Worm (Caenorhabditis elegans): Measurements from ENCODE around the gene acs-4.

Gene acs-4

DNA sequence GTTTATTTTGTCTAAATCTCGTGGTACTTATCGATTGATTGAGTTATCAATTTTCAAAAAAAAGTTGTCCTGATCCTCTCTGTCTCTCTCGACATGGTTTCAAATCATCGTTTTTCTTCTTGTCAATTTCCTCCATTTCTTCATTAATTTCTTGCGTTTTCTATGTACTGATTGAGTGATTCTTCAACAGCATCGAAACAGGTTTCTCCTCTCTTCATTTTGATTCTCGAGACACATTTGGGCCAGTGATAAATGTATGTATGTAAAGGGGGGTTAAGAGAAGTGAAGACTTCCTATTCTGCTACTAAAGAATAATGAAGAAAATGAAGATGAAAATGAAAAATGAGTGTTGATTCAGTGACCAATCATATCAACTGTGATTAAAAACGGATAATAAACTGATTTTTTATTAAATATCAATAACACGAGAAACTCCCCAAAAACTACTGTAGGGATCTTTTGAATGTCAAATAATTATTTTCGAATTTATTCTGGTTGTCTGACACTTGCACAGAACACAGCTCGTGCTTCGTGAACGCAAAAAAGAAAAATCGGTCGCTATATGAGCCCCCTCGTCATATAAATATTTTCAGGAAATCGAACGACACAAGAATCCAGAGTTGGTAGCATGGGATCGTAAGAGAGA is 35.6 kb downstream of the acs-4 start:
- TF ChIP-seq ceh-28 (tag; optimal IDR thresholded peaks at IDR 0.05) (peak; percentile 49), fos-1 (tag; optimal IDR thresholded peaks at IDR 0.05) (no peak), fkh-2 (tag; optimal IDR thresholded peaks at IDR 0.05) (no peak), lin-39 (tag; optimal IDR thresholded peaks at IDR 0.05) (no peak), nhr-23 (tag; optimal IDR thresholded peaks at IDR 0.05) (peak; percentile 68), elt-3 (tag; optimal IDR thresholded peaks at IDR 0.05) (peak in 1 of 3 experiments; percentile 44), nhr-25 (tag; optimal IDR thresholded peaks at IDR 0.05) (peak; percentile 58), lsy-12 (tag; optimal IDR thresholded peaks at IDR 0.05) (peak; percentile 5)

DNA sequence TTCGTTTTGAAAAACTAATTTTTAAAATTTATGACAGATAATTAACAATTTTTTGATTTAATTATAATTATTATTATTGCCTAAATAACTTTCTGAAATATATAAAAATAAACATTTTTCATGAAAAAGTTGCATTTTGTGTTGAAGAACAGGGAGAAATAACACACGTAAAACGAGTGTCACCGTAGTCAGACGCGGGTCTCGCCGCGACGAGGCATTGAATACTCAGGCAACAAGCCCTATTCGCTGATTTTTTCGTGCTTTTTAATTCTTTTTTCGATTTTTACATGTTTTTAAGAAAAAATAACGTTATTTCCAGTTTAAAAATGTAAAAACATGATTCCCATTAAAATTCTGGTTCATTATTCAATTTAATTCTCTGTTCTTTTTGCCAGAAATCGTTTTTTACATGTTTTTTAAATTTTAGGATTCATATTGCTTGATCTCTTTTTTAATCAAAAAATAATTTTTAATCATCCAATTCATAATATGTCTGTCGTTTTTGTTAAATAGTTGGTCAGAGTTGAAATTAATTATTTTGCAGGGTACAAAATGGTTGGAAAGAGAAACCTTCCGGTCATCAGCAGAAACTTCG is 40.4 kb downstream of the acs-4 start, which contains the start of gene rpl-6:
Gene rpl-6 (plus strand): TSS at position 545 of the 595 bp plus-strand sequence.
- TF ChIP-seq ztf-4 (tag; optimal IDR thresholded peaks at IDR 0.05) (peak; percentile 13), mml-1 (tag; optimal IDR thresholded peaks at IDR 0.05) (no peak), unc-39 (tag; optimal IDR thresholded peaks at IDR 0.05) (no peak), tbx-2 (tag; optimal IDR thresholded peaks at IDR 0.05) (peak; percentile 37), ceh-28 (tag; optimal IDR thresholded peaks at IDR 0.05) (peak; percentile 60), mdl-1 (tag; optimal IDR thresholded peaks at IDR 0.05) (no peak), aly-2 (tag; optimal IDR thresholded peaks at IDR 0.05) (no peak), lin-15B (tag; optimal IDR thresholded peaks at IDR 0.05) (peak; percentile 93), skn-1 (tag; optimal IDR thresholded peaks at IDR 0.05) (peak; percentile 77), pha-4 (tag; optimal IDR thresholded peaks at IDR 0.05) (peak; percentile 98), nhr-25 (tag; optimal IDR thresholded peaks at IDR 0.05) (peak; percentile 88), ama-1 (optimal IDR thresholded peaks at IDR 0.05) (peak; percentile 59), nhr-43 (tag; optimal IDR thresholded peaks at IDR 0.05; ENCODE audit: poor library complexity, severe bottlenecking) (peak; percentile 79), lin-39 (tag; optimal IDR thresholded peaks at IDR 0.05) (peak; percentile 73), fkh-2 (tag; optimal IDR thresholded peaks at IDR 0.05) (no peak), hmg-11 (tag; optimal IDR thresholded peaks at IDR 0.05) (peak; percentile 81), nhr-23 (tag; optimal IDR thresholded peaks at IDR 0.05) (peak; percentile 98), zag-1 (tag; optimal IDR thresholded peaks at IDR 0.05) (no peak), unc-62 (GFP tag; optimal IDR thresholded peaks at IDR 0.05) (no peak), egl-27 (tag; optimal IDR thresholded peaks at IDR 0.05) (peak; percentile 72), jun-1 (tag; optimal IDR thresholded peaks at IDR 0.05) (peak; percentile 35), eor-1 (tag; optimal IDR thresholded peaks at IDR 0.05) (no peak), sea-2 (GFP tag; optimal IDR thresholded peaks at IDR 0.05) (no peak), snpc-4 (tag; optimal IDR thresholded peaks at IDR 0.05) (peak; percentile 48), ZK546.5 (tag; optimal IDR thresholded peaks at IDR 0.05) (peak; percentile 22), lsy-12 (tag; optimal IDR thresholded peaks at IDR 0.05) (peak; percentile 90), R02D3.7 (tag; optimal IDR thresholded peaks at IDR 0.05) (peak; percentile 84), nfya-1 (tag; optimal IDR thresholded peaks at IDR 0.05; ENCODE audit: insufficient read depth) (peak; percentile 98), egl-5 (tag; optimal IDR thresholded peaks at IDR 0.05) (peak; percentile 66), daf-12 (tag; optimal IDR thresholded peaks at IDR 0.05) (no peak), fos-1 (tag; optimal IDR thresholded peaks at IDR 0.05) (no peak), nhr-12 (tag; optimal IDR thresholded peaks at IDR 0.05) (no peak), nhr-237 (tag; optimal IDR thresholded peaks at IDR 0.05) (no peak), ceh-82 (tag; optimal IDR thresholded peaks at IDR 0.05) (no peak), ceh-9 (tag; optimal IDR thresholded peaks at IDR 0.05) (no peak), nhr-76 (tag; optimal IDR thresholded peaks at IDR 0.05) (peak; percentile 1), pqm-1 (tag; optimal IDR thresholded peaks at IDR 0.05) (peak; percentile 67), nhr-11 (tag; optimal IDR thresholded peaks at IDR 0.05) (no peak), fkh-10 (GFP tag; optimal IDR thresholded peaks at IDR 0.05) (peak; percentile 14), elt-2 (tag; optimal IDR thresholded peaks at IDR 0.05) (peak; percentile 66), ztf-11 (tag; optimal IDR thresholded peaks at IDR 0.05) (no peak), elt-3 (tag; optimal IDR thresholded peaks at IDR 0.05) (peak in 1 of 3 experiments; percentile 72), ceh-16 (tag; optimal IDR thresholded peaks at IDR 0.05) (peak; percentile 21), nhr-77 (tag; optimal IDR thresholded peaks at IDR 0.05) (no peak), elt-1 (tag; optimal IDR thresholded peaks at IDR 0.05) (peak; percentile 18), nhr-28 (tag; optimal IDR thresholded peaks at IDR 0.05) (no peak), nhr-67 (tag; optimal IDR thresholded peaks at IDR 0.05) (no peak)

Data from whole organism, L3 larva.